Fruit fly (Drosophila melanogaster): ENCODE data around the gene mrt.

The mrt gene

dm6 chr3R:27273118-27274062 lies 9.1 kb downstream of the mrt start, which contains the start of gene CG5934 (continued):
- TF ChIP-seq CG5953 (GFP tag; IDR thresholded peaks at IDR 0.05) (no peak), CG15601 (tag; optimal IDR thresholded peaks at IDR 0.05) (no peak), Aef1 (GFP tag; IDR thresholded peaks at IDR 0.05) (peak; percentile 27; the same call in 1 of the 3 replicates), Meics (GFP tag; optimal IDR thresholded peaks at IDR 0.05) (peak; percentile 17), MTF-1 (GFP tag; optimal IDR thresholded peaks at IDR 0.05; ENCODE audit: borderline replicate concordance) (no peak), CrebB (tag; optimal IDR thresholded peaks at IDR 0.05) (no peak), CG9797 (GFP tag; optimal IDR thresholded peaks at IDR 0.05) (no peak), CG43689 (GFP tag; IDR thresholded peaks at IDR 0.05) (no peak), aop (GFP tag; IDR thresholded peaks at IDR 0.05) (no peak), odd (GFP tag; optimal IDR thresholded peaks at IDR 0.05) (no peak), CG8290 (GFP tag; optimal IDR thresholded peaks at IDR 0.05) (peak; percentile 46), CG8290 (tag; optimal IDR thresholded peaks at IDR 0.05) (no peak), Dek (tag; optimal IDR thresholded peaks at IDR 0.05) (peak; percentile 43), D19B (GFP tag; optimal IDR thresholded peaks at IDR 0.05) (no peak), NC2β (GFP tag; optimal IDR thresholded peaks at IDR 0.05) (peak; percentile 13), CG30431 (GFP tag; optimal IDR thresholded peaks at IDR 0.05) (no peak), pho (GFP tag; optimal IDR thresholded peaks at IDR 0.05) (peak; percentile 31), CG1792 (GFP tag; optimal IDR thresholded peaks at IDR 0.05) (no peak), CG8765 (GFP tag; IDR thresholded peaks at IDR 0.05) (no peak), CG11696 (GFP tag; IDR thresholded peaks at IDR 0.05) (no peak), ranshi (GFP tag; IDR thresholded peaks at IDR 0.05) (no peak), bab2 (GFP tag; optimal IDR thresholded peaks at IDR 0.05) (peak; percentile 38), CG16815 (GFP tag; optimal IDR thresholded peaks at IDR 0.05) (no peak), CG2199 (GFP tag; IDR thresholded peaks at IDR 0.05) (no peak), CG12104 (GFP tag; optimal IDR thresholded peaks at IDR 0.05) (no peak), ems (GFP tag; optimal IDR thresholded peaks at IDR 0.05) (peak; percentile 57), sd (tag; optimal IDR thresholded peaks at IDR 0.05) (no peak), Xbp1 (GFP tag; optimal IDR thresholded peaks at IDR 0.05) (peak; percentile 10), slou (GFP tag; optimal IDR thresholded peaks at IDR 0.05) (no peak), E2f1 (GFP tag; IDR thresholded peaks at IDR 0.05) (no peak), Abd-B (GFP tag; optimal IDR thresholded peaks at IDR 0.05) (peak; percentile 32), trh (GFP tag; optimal IDR thresholded peaks at IDR 0.05) (no peak), Rfx (GFP tag; IDR thresholded peaks at IDR 0.05) (peak; percentile 67), crc (GFP tag; optimal IDR thresholded peaks at IDR 0.05) (no peak), CG14860 (GFP tag; IDR thresholded peaks at IDR 0.05; ENCODE audit: partially characterized antibody) (no peak), stc (GFP tag; IDR thresholded peaks at IDR 0.05) (no peak), Drgx (GFP tag; IDR thresholded peaks at IDR 0.05) (no peak), CG34376 (GFP tag; optimal IDR thresholded peaks at IDR 0.05) (peak; percentile 35), Mad (GFP tag; optimal IDR thresholded peaks at IDR 0.05) (no peak), sens (GFP tag) (peak; percentile 58), ftz-f1 (GFP tag; optimal IDR thresholded peaks at IDR 0.05) (no peak), CG10565 (GFP tag; optimal IDR thresholded peaks at IDR 0.05) (no peak), CG13287 (GFP tag; IDR thresholded peaks at IDR 0.05; ENCODE audit: partially characterized antibody) (peak; percentile 24), CG14965 (GFP tag; optimal IDR thresholded peaks at IDR 0.05; ENCODE audit: borderline replicate concordance) (no peak), CG10321 (GFP tag; IDR thresholded peaks at IDR 0.05) (no peak), CG3726 (GFP tag; IDR thresholded peaks at IDR 0.05) (no peak), HmgD (GFP tag; optimal IDR thresholded peaks at IDR 0.05) (no peak), CG18619 (GFP tag; optimal IDR thresholded peaks at IDR 0.05) (peak; percentile 34), prd (optimal IDR thresholded peaks at IDR 0.05) (no peak), prd (GFP tag; IDR thresholded peaks at IDR 0.05) (no peak), onecut (GFP tag; IDR thresholded peaks at IDR 0.05) (no peak)
